Fruit fly (Drosophila melanogaster) whole organism, adult: Measurements from ENCODE around the gene FucT6.

ENCODE experiments used
- CG11617 ChIP-seq: fragments of 200-800 bp; sonication (Bioruptor generic); optimal IDR thresholded peaks from 2 replicates; lab custom pipeline; 2017; ENCODE audit warnings: mild to moderate bottlenecking, missing biosample characterization, missing genetic modification reagents, missing genetic modification characterization
- CG33017 ChIP-seq: fragments of 200-800 bp; sonication (Bioruptor generic); optimal IDR thresholded peaks from 2 replicates; lab custom pipeline; 2018; ENCODE audit warnings: missing biosample characterization, mild to moderate bottlenecking, missing genetic modification characterization, moderate library complexity
- CG7045 ChIP-seq: fragments of 200-800 bp; sonication (Bioruptor generic); optimal IDR thresholded peaks from 2 replicates; lab custom pipeline; 2017; ENCODE audit warnings: missing biosample characterization, mild to moderate bottlenecking, missing genetic modification characterization
- CG7101 ChIP-seq: fragments of 200-800 bp; sonication (Bioruptor generic); optimal IDR thresholded peaks from 2 replicates; lab custom pipeline; 2018; ENCODE audit warnings: missing biosample characterization, mild to moderate bottlenecking, missing genetic modification characterization, moderate library complexity
- Hr96 ChIP-seq: fragments of 200-800 bp; sonication (Bioruptor generic); optimal IDR thresholded peaks from 2 replicates; lab custom pipeline; 2016; ENCODE audit warnings: missing biosample characterization, missing genetic modification characterization
- Mnt ChIP-seq: fragments of 200-800 bp; sonication (Bioruptor generic); optimal IDR thresholded peaks from 2 replicates; lab custom pipeline; 2016; ENCODE audit warnings: missing biosample characterization, mild to moderate bottlenecking, missing genetic modification characterization
- kay ChIP-seq: fragments of 200-800 bp; sonication (Bioruptor generic); peaks from one replicate; lab custom pipeline; 2016; ENCODE audit warnings: missing biosample characterization, missing genetic modification characterization, borderline replicate concordance
- pad ChIP-seq: fragments of 200-800 bp; sonication (Bioruptor generic); optimal IDR thresholded peaks from 3 replicates; lab custom pipeline; 2017; ENCODE audit warnings: missing biosample characterization, missing genetic modification characterization, mild to moderate bottlenecking, moderate library complexity, missing genetic modification reagents

DNA sequence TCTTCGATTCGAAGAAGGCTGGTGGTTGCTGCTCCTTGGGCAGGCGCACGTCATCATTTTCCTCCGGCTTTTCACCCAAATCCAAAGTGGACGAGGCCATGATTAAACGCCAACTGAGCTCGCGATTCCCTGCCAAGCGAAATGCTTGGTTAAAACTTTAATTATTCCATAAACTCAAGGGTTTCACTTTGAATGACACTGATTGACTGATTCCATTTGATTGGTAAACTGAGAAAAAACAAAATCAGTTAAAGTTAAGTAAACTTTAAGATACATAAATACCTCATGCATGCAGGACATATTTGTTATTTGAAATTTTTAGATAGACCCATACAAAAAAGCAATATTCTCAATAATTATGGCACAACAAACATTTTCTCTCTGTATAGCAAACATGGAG lies 24.0 kb upstream of the FucT6 start, which contains the start of gene inaF-A:
- TF ChIP-seq CG33017 (tag; lab: Kevin White, UChicago) = no peak
- TF ChIP-seq pad (GFP tag; lab: Kevin White, UChicago) = no peak
- no peak for TF ChIP-seq CG7045 (GFP tag; lab: Kevin White, UChicago)
- no peak for TF ChIP-seq CG7101 (tag; lab: Kevin White, UChicago)
- no peak for TF ChIP-seq Hr96 (GFP tag; lab: Kevin White, UChicago)
- no peak for TF ChIP-seq Mnt
- no peak for TF ChIP-seq kay (GFP tag; lab: Kevin White, UChicago)
- TF ChIP-seq CG11617 (GFP tag; lab: Kevin White, UChicago) = no peak
